Fruit fly (Drosophila melanogaster): Measurements from ENCODE around the gene SdicA.

Gene SdicA

DNA sequence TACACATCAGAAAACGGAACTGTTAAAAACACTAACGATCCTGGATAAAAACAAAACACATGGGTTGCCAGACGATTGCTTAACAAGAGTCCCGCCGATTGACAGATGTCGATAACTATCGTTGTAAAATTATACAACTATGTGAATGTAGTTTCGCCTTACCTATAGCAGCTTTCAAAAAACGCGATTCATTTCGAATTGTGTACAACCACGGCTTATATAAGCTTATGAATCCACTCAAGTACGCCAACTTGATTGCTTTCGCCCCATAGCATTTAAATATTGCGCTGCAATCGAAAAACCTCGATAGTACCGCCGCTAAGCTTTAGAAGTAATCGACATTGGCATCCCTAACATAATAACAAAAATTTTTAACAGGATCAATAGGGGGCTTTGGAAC, 31.8 kb downstream of the SdicA start, which contains the start of the genes CG9581 and CG9578 (continued):
- TF ChIP-seq ato (GFP tag; IDR thresholded peaks at IDR 0.05; ENCODE audit: partially characterized antibody), result peak; percentile 53; the same call in 1 of the 2 replicates
- no peak for TF ChIP-seq emc (GFP tag; optimal IDR thresholded peaks at IDR 0.05)
- TF ChIP-seq CG14014 (GFP tag; IDR thresholded peaks at IDR 0.05), result no peak
- peak; percentile 52 for TF ChIP-seq trem (tag; optimal IDR thresholded peaks at IDR 0.05)
- TF ChIP-seq pan (optimal IDR thresholded peaks at IDR 0.05), result no peak
- no peak for TF ChIP-seq pan (GFP tag; optimal IDR thresholded peaks at IDR 0.05 in 1 of 2, IDR thresholded peaks at IDR 0.05 in 1 of 2)
- TF ChIP-seq Hmr (GFP tag; optimal IDR thresholded peaks at IDR 0.05), result no peak
- no peak for TF ChIP-seq Dek (tag; optimal IDR thresholded peaks at IDR 0.05)
- TF ChIP-seq esg (GFP tag; conservative IDR thresholded peaks at IDR 0.05), result no peak
- no peak for TF ChIP-seq Dip3 (GFP tag; optimal IDR thresholded peaks at IDR 0.05)
- TF ChIP-seq CG11560 (tag; IDR thresholded peaks at IDR 0.05), result no peak
- no peak for TF ChIP-seq wek (GFP tag; optimal IDR thresholded peaks at IDR 0.05)
- TF ChIP-seq chinmo (GFP tag; IDR thresholded peaks at IDR 0.05; ENCODE audit: partially characterized antibody), result peak; percentile 78; the same call in 1 of the 4 replicates
- TF ChIP-seq aop (GFP tag; IDR thresholded peaks at IDR 0.05), result no peak
- no peak for TF ChIP-seq sc (optimal IDR thresholded peaks at IDR 0.05)
- no peak for TF ChIP-seq sc (GFP tag; optimal IDR thresholded peaks at IDR 0.05)
- no peak for TF ChIP-seq slbo (GFP tag; IDR thresholded peaks at IDR 0.05)
- no peak for TF ChIP-seq HLH54F (GFP tag; optimal IDR thresholded peaks at IDR 0.05)
- no peak for TF ChIP-seq B-H1 (GFP tag; IDR thresholded peaks at IDR 0.05)
- TF ChIP-seq MBD-R2 (GFP tag; IDR thresholded peaks at IDR 0.05), result peak; percentile 60
- peak; percentile 89 for TF ChIP-seq Dll (GFP tag; IDR thresholded peaks at IDR 0.05; ENCODE audit: partially characterized antibody)
- TF ChIP-seq Atf3 (GFP tag; optimal IDR thresholded peaks at IDR 0.05), result no peak
- no peak for TF ChIP-seq cad (GFP tag; optimal IDR thresholded peaks at IDR 0.05)
- TF ChIP-seq Sry-β (GFP tag; optimal IDR thresholded peaks at IDR 0.05), result no peak
- peak; percentile 28 for TF ChIP-seq nmo (GFP tag; optimal IDR thresholded peaks at IDR 0.05)
- peak; percentile 78 for TF ChIP-seq Dp (GFP tag; optimal IDR thresholded peaks at IDR 0.05)
- no peak for TF ChIP-seq CG30431 (GFP tag; optimal IDR thresholded peaks at IDR 0.05)
- TF ChIP-seq CG9932 (GFP tag; IDR thresholded peaks at IDR 0.05), result 0 out of 2 replicates have a peak, but pooled peaks have one; percentile 16
- no peak for TF ChIP-seq tgo (GFP tag; IDR thresholded peaks at IDR 0.05)
- no peak for TF ChIP-seq CG17829 (tag; optimal IDR thresholded peaks at IDR 0.05)
- TF ChIP-seq CG2202 (tag; optimal IDR thresholded peaks at IDR 0.05), result no peak
- TF ChIP-seq ewg (GFP tag; optimal IDR thresholded peaks at IDR 0.05), result no peak
- no peak for TF ChIP-seq Dbx (GFP tag; IDR thresholded peaks at IDR 0.05)
- no peak for TF ChIP-seq CG10321 (GFP tag; IDR thresholded peaks at IDR 0.05)
- no peak for TF ChIP-seq stc (GFP tag; IDR thresholded peaks at IDR 0.05)
- TF ChIP-seq bbx (GFP tag; IDR thresholded peaks at IDR 0.05; ENCODE audit: partially characterized antibody), result peak; percentile 48
- no peak for TF ChIP-seq luna (GFP tag; optimal IDR thresholded peaks at IDR 0.05)
- peak; percentile 6 for TF ChIP-seq Nf-YC (tag; optimal IDR thresholded peaks at IDR 0.05)
- TF ChIP-seq Ravus (GFP tag; IDR thresholded peaks at IDR 0.05), result no peak
- TF ChIP-seq chif (GFP tag; optimal IDR thresholded peaks at IDR 0.05), result no peak
- TF ChIP-seq CG15011 (GFP tag; optimal IDR thresholded peaks at IDR 0.05), result no peak
- no peak for TF ChIP-seq CG6175 (GFP tag; IDR thresholded peaks at IDR 0.05)
- no peak for TF ChIP-seq CG5245 (GFP tag; optimal IDR thresholded peaks at IDR 0.05)
- TF ChIP-seq Elba2 (GFP tag; optimal IDR thresholded peaks at IDR 0.05), result no peak
- TF ChIP-seq kah (GFP tag; optimal IDR thresholded peaks at IDR 0.05), result no peak
- no peak for TF ChIP-seq jigr1 (GFP tag; IDR thresholded peaks at IDR 0.05)
- TF ChIP-seq CG32772 (GFP tag; IDR thresholded peaks at IDR 0.05), result no peak
- TF ChIP-seq psq (GFP tag; optimal IDR thresholded peaks at IDR 0.05), result no peak
- no peak for TF ChIP-seq CkIIα-i1 (GFP tag; IDR thresholded peaks at IDR 0.05)
- peak; percentile 77 for TF ChIP-seq Doc3 (GFP tag; IDR thresholded peaks at IDR 0.05; ENCODE audit: partially characterized antibody)
- TF ChIP-seq CG17359 (tag; optimal IDR thresholded peaks at IDR 0.05), result no peak
- peak; percentile 74 for TF ChIP-seq CG14860 (GFP tag; IDR thresholded peaks at IDR 0.05; ENCODE audit: partially characterized antibody)
- no peak for TF ChIP-seq ttk (GFP tag; IDR thresholded peaks at IDR 0.05)

Data from whole organism, embryonic.